Worm (Caenorhabditis elegans) whole organism, mixed stage, embryonic: ENCODE measurements around the gene C27A2.8.

Source experiments
- ceh-39 ChIP-seq: fragments of 150-350 bp; optimal IDR thresholded peaks from 2 replicates; lab custom pipeline; 2014; ENCODE audit warnings: missing biosample characterization, missing genetic modification characterization
- ceh-83 ChIP-seq: fragments of 200-800 bp; sonication (Bioruptor generic); optimal IDR thresholded peaks from 2 replicates; lab custom pipeline; 2018; ENCODE audit warnings: mild to moderate bottlenecking, missing genetic modification characterization, missing compliant biosample characterization
- elt-1 ChIP-seq: sonication (generic microtip); optimal IDR thresholded peaks from 2 replicates; lab custom pipeline; 2017; ENCODE audit warnings: missing genetic modification characterization, mild to moderate bottlenecking, missing compliant biosample characterization, antibody characterized with exemption, moderate library complexity, borderline replicate concordance; ENCODE audit not compliant: insufficient read depth
- elt-3 ChIP-seq: fragments of 150-350 bp; optimal IDR thresholded peaks from 2 replicates; lab custom pipeline; 2014; ENCODE audit warnings: missing biosample characterization, missing genetic modification characterization
- lin-13 ChIP-seq: fragments of 150-350 bp; optimal IDR thresholded peaks from 2 replicates; lab custom pipeline; 2014; ENCODE audit warnings: missing biosample characterization, missing genetic modification characterization
- mep-1 ChIP-seq: fragments of 150-350 bp; optimal IDR thresholded peaks from 2 replicates; lab custom pipeline; 2017; ENCODE audit warnings: missing biosample characterization, missing genetic modification reagents, missing genetic modification characterization, inconsistent platforms
- nhr-12 ChIP-seq: fragments of 150-350 bp; optimal IDR thresholded peaks from 2 replicates; lab custom pipeline; 2014; ENCODE audit warnings: missing biosample characterization, missing genetic modification characterization
- nhr-237 ChIP-seq: fragments of 150-350 bp; optimal IDR thresholded peaks from 2 replicates; lab custom pipeline; 2014; ENCODE audit warnings: missing biosample characterization, missing genetic modification characterization
- nhr-28 ChIP-seq: fragments of 150-350 bp; optimal IDR thresholded peaks from 2 replicates; lab custom pipeline; 2014; ENCODE audit warnings: missing biosample characterization, missing genetic modification characterization
- sptf-1 ChIP-seq: sonication (generic microtip); optimal IDR thresholded peaks from 2 replicates; lab custom pipeline; 2017; ENCODE audit warnings: mild to moderate bottlenecking, missing genetic modification characterization, moderate library complexity, missing compliant biosample characterization
- unc-39 ChIP-seq: fragments of 150-350 bp; optimal IDR thresholded peaks from 2 replicates; lab custom pipeline; 2014; ENCODE audit warnings: missing biosample characterization, missing genetic modification characterization
- unc-62 ChIP-seq: fragments of 150-350 bp; optimal IDR thresholded peaks from 2 replicates; lab custom pipeline; 2014; ENCODE audit warnings: missing biosample characterization, missing genetic modification reagents, missing genetic modification characterization
- ztf-11 ChIP-seq: fragments of 150-350 bp; optimal IDR thresholded peaks from 2 replicates; lab custom pipeline; 2014; ENCODE audit warnings: missing biosample characterization, missing genetic modification characterization

- no peak for TF ChIP-seq unc-62 (GFP tag; lab: Kevin White, UChicago)
- no peak for TF ChIP-seq ceh-83 (GFP tag; lab: Kevin White, UChicago)
- no peak for TF ChIP-seq mep-1 (tag; lab: Kevin White, UChicago)
- no peak for TF ChIP-seq ztf-11 (tag; lab: Kevin White, UChicago)
- no peak for TF ChIP-seq elt-3 (tag; lab: Kevin White, UChicago)
- TF ChIP-seq sptf-1 (tag; lab: Kevin White, UChicago) = no peak
- no peak for TF ChIP-seq nhr-28 (tag; lab: Kevin White, UChicago)
- TF ChIP-seq unc-39 (tag; lab: Kevin White, UChicago) = no peak
- no peak for TF ChIP-seq elt-1 (tag; lab: Kevin White, UChicago)
- no peak for TF ChIP-seq ceh-39 (tag; lab: Kevin White, UChicago)
- TF ChIP-seq nhr-12 (tag; lab: Kevin White, UChicago) = no peak
- TF ChIP-seq nhr-237 = no peak
- no peak for TF ChIP-seq lin-13 (tag; lab: Kevin White, UChicago)
Observed at ce11 chrII:5058036-5058435, 9.8 kb downstream of the C27A2.8 start, which contains the start of gene C27A2.12.
